Fruit fly (Drosophila melanogaster) whole organism, embryonic: ENCODE results near the gene dgrn.

Experiments used
- Atf6 ChIP-seq: fragments of 200-800 bp; sonication (Bioruptor generic); IDR thresholded peaks from 2 replicates; pipeline ENCODE4 v1.3.6; 2022; ENCODE audit warnings: missing biosample characterization, missing genetic modification characterization
- CG11504 ChIP-seq: fragments of 200-800 bp; sonication (Bioruptor generic); optimal IDR thresholded peaks from 3 replicates; lab custom pipeline; 2019; ENCODE audit warnings: missing biosample characterization, mild to moderate bottlenecking, missing genetic modification characterization, moderate library complexity
- CG11560 ChIP-seq: fragments of 200-800 bp; sonication (Bioruptor generic); IDR thresholded peaks from 3 replicates; pipeline ENCODE4 v1.3.6; 2022; ENCODE audit warnings: missing biosample characterization, missing genetic modification characterization
- CG13296 ChIP-seq: fragments of 200-800 bp; sonication (Bioruptor generic); optimal IDR thresholded peaks from 3 replicates; lab custom pipeline; 2018; ENCODE audit warnings: missing biosample characterization, mild to moderate bottlenecking, missing genetic modification characterization
- CG13894 ChIP-seq: fragments of 200-800 bp; sonication (Bioruptor generic); optimal IDR thresholded peaks from 3 replicates; lab custom pipeline; 2018; ENCODE audit warnings: missing biosample characterization, mild to moderate bottlenecking, missing genetic modification characterization, moderate library complexity
- CG16813 ChIP-seq: fragments of 200-800 bp; sonication (Bioruptor generic); IDR thresholded peaks from 3 replicates; pipeline ENCODE4 v1.3.6; 2022; ENCODE audit warnings: missing biosample characterization, missing genetic modification characterization; ENCODE audit not compliant: partially characterized antibody
- CG17186 ChIP-seq: fragments of 200-800 bp; sonication (Bioruptor generic); optimal IDR thresholded peaks from 3 replicates; lab custom pipeline; 2017; ENCODE audit warnings: missing biosample characterization, missing genetic modification reagents, missing genetic modification characterization
- CG17912 ChIP-seq: fragments of 200-800 bp; sonication (Bioruptor generic); optimal IDR thresholded peaks from 2 replicates; lab custom pipeline; 2018; ENCODE audit warnings: missing biosample characterization, mild to moderate bottlenecking, missing genetic modification characterization
- CG18262 ChIP-seq: fragments of 200-800 bp; optimal IDR thresholded peaks from 3 replicates; lab custom pipeline; 2019; ENCODE audit warnings: missing biosample characterization, mild to moderate bottlenecking, missing genetic modification characterization, moderate library complexity
- CG2199 ChIP-seq: fragments of 200-800 bp; sonication (Bioruptor generic); IDR thresholded peaks from 3 replicates; pipeline ENCODE4 v1.3.6; 2022; ENCODE audit warnings: missing biosample characterization, missing genetic modification characterization
- CG2889 ChIP-seq: fragments of 200-800 bp; sonication (Bioruptor generic); IDR thresholded peaks from 3 replicates; pipeline ENCODE4 v1.3.6; 2022; ENCODE audit warnings: missing biosample characterization, missing genetic modification characterization
- CG32767 ChIP-seq: fragments of 200-800 bp; sonication (Bioruptor generic); IDR thresholded peaks from 2 replicates; pipeline ENCODE4 v1.3.6; 2022; ENCODE audit warnings: missing biosample characterization, missing genetic modification characterization
- CG4360 ChIP-seq: fragments of 200-800 bp; sonication (Bioruptor generic); IDR thresholded peaks from 2 replicates; pipeline ENCODE4 v1.3.6; 2022; ENCODE audit warnings: missing biosample characterization, missing genetic modification characterization
- CoRest ChIP-seq: fragments of 200-800 bp; sonication (Bioruptor generic); optimal IDR thresholded peaks from 3 replicates; lab custom pipeline; 2018; ENCODE audit warnings: missing biosample characterization, mild to moderate bottlenecking, missing genetic modification characterization, moderate library complexity
- Dp ChIP-seq: fragments of 200-800 bp; sonication (Bioruptor generic); optimal IDR thresholded peaks from 2 replicates; lab custom pipeline; 2018; ENCODE audit warnings: missing biosample characterization, mild to moderate bottlenecking, missing genetic modification characterization, moderate library complexity
- Ets65A ChIP-seq: fragments of 200-800 bp; sonication (Bioruptor generic); peaks from one replicate; lab custom pipeline; 2016; ENCODE audit warnings: missing biosample characterization, missing genetic modification characterization
- Fer1 ChIP-seq: fragments of 200-800 bp; sonication (Bioruptor generic); optimal IDR thresholded peaks from 2 replicates; lab custom pipeline; 2017; ENCODE audit warnings: missing biosample characterization, mild to moderate bottlenecking, missing genetic modification characterization
- Gsc ChIP-seq: fragments of 200-800 bp; sonication (Bioruptor generic); IDR thresholded peaks from 2 replicates; pipeline ENCODE4 v1.3.6; 2022; ENCODE audit warnings: missing biosample characterization, missing genetic modification characterization
- HHEX ChIP-seq: fragments of 200-800 bp; sonication (Bioruptor generic); optimal IDR thresholded peaks from 3 replicates; lab custom pipeline; 2017; ENCODE audit warnings: missing biosample characterization, mild to moderate bottlenecking, missing genetic modification characterization, missing genetic modification reagents
- Jarid2 ChIP-seq: fragments of 200-800 bp; sonication (Bioruptor generic); optimal IDR thresholded peaks from 3 replicates; lab custom pipeline; 2017; ENCODE audit warnings: mild to moderate bottlenecking, missing biosample characterization, missing genetic modification reagents, missing genetic modification characterization
- Lpt ChIP-seq: fragments of >200 bp; optimal IDR thresholded peaks from 2 replicates; lab custom pipeline; 2018; ENCODE audit warnings: missing biosample characterization, missing genetic modification characterization
- Myb ChIP-seq: fragments of 200-800 bp; sonication (Bioruptor generic); optimal IDR thresholded peaks from 2 replicates; lab custom pipeline; 2016; ENCODE audit warnings: missing biosample characterization, missing genetic modification characterization
- Pdp1 ChIP-seq, 2 experiments: fragments of 200-800 bp; sonication (Bioruptor generic); optimal IDR thresholded peaks; 3 replicates each; lab custom pipeline; 2016; ENCODE audit warnings: missing biosample characterization in 2 of 2, missing genetic modification characterization in 2 of 2, mild to moderate bottlenecking in 1 of 2, moderate library complexity in 1 of 2
- Trl ChIP-seq, 3 experiments: fragments of >200 bp in 2 of 3; fragments of 200-800 bp in 1 of 3; sonication (Bioruptor generic) in 1 of 3; optimal IDR thresholded peaks; 2 replicates in 1 of 3; 3 replicates in 2 of 3; lab custom pipeline; 2016 to 2017; ENCODE audit warnings: missing biosample characterization in 1 of 3, missing genetic modification characterization in 1 of 3
- bowl ChIP-seq: fragments of 200-800 bp; sonication (Bioruptor generic); IDR thresholded peaks from 2 replicates; pipeline ENCODE4 v1.3.6; 2022; ENCODE audit warnings: missing biosample characterization, missing genetic modification characterization
- chn ChIP-seq: fragments of 200-800 bp; sonication (Bioruptor generic); optimal IDR thresholded peaks from 2 replicates; lab custom pipeline; 2016; ENCODE audit warnings: missing biosample characterization, missing genetic modification characterization
- dpn ChIP-seq, 2 experiments: fragments of 200-800 bp; sonication (Bioruptor generic); optimal IDR thresholded peaks; 3 replicates each; lab custom pipeline; 2016; ENCODE audit warnings: missing biosample characterization in 2 of 2, missing genetic modification characterization in 2 of 2
- eyg ChIP-seq: fragments of 200-800 bp; sonication (Bioruptor generic); optimal IDR thresholded peaks from 3 replicates; lab custom pipeline; 2016; ENCODE audit warnings: missing biosample characterization, missing genetic modification characterization
- hb ChIP-seq: fragments of 200-800 bp; sonication (Bioruptor generic); IDR thresholded peaks from 3 replicates; pipeline ENCODE4 v1.3.6; 2022; ENCODE audit warnings: missing biosample characterization, missing genetic modification characterization; ENCODE audit not compliant: partially characterized antibody
- kay ChIP-seq: fragments of 200-800 bp; sonication (Bioruptor generic); optimal IDR thresholded peaks from 2 replicates; lab custom pipeline; 2016; ENCODE audit warnings: missing biosample characterization, missing genetic modification characterization
- scrt ChIP-seq: fragments of 200-800 bp; sonication (Bioruptor generic); optimal IDR thresholded peaks from 2 replicates; lab custom pipeline; 2018; ENCODE audit warnings: missing biosample characterization, mild to moderate bottlenecking, missing genetic modification characterization, moderate library complexity
- sens ChIP-seq: fragments of 200-800 bp; sonication (Bioruptor generic); peaks from one replicate; lab custom pipeline; 2016; ENCODE audit warnings: missing biosample characterization, missing genetic modification characterization
- sim ChIP-seq: fragments of 200-800 bp; sonication (Bioruptor generic); IDR thresholded peaks from 2 replicates; pipeline ENCODE4 v1.3.6; 2022; ENCODE audit warnings: missing biosample characterization, missing genetic modification characterization
- unc-4 ChIP-seq: fragments of 200-800 bp; sonication (Bioruptor generic); IDR thresholded peaks from 2 replicates; pipeline ENCODE4 v1.3.6; 2022; ENCODE audit warnings: missing biosample characterization, missing genetic modification characterization; ENCODE audit not compliant: partially characterized antibody
- vfl ChIP-seq: fragments of 200-800 bp; sonication (Bioruptor generic); optimal IDR thresholded peaks from 2 replicates; lab custom pipeline; 2016; ENCODE audit warnings: missing biosample characterization, missing genetic modification characterization

dgrn gene

dm6 chr3R:5778731-5779593 is 45.5 kb upstream of the dgrn start, which contains the start of gene jagn (continued):
- TF ChIP-seq chn (GFP tag; lab: Kevin White, UChicago) (peak; percentile 77), Dp (GFP tag; lab: Kevin White, UChicago) (peak; percentile 51), Gsc (GFP tag; lab: Robert Waterston, UW) (no peak), Jarid2 (GFP tag; lab: Kevin White, UChicago) (peak; percentile 53), HHEX (GFP tag; lab: Kevin White, UChicago) (peak; percentile 14), dpn (GFP tag; optimal IDR thresholded peaks at IDR 0.05; lab: Kevin White, UChicago) (peak; percentile 67 to 69), CG13894 (tag; lab: Kevin White, UChicago) (peak; percentile 31), eyg (no peak), CG2199 (GFP tag; lab: Robert Waterston, UW) (peak; percentile 91), kay (no peak), CG4360 (GFP tag; lab: Robert Waterston, UW) (no peak), CG13296 (no peak), Fer1 (GFP tag; lab: Kevin White, UChicago) (peak; percentile 39), CoRest (tag; lab: Kevin White, UChicago) (peak; percentile 82), Myb (GFP tag; lab: Kevin White, UChicago) (peak; percentile 95), bowl (GFP tag; lab: Robert Waterston, UW) (no peak), CG2889 (peak; percentile 4; the same call in 1 of the 3 replicates), sim (GFP tag; lab: Robert Waterston, UW) (no peak), CG17912 (GFP tag; lab: Kevin White, UChicago) (peak; percentile 54), CG11504 (tag; lab: Kevin White, UChicago) (no peak), vfl (GFP tag; lab: Kevin White, UChicago) (peak; percentile 39), CG11560 (tag; lab: Robert Waterston, UW) (0 out of 3 replicates have a peak, but pooled peaks have one; percentile 38), CG32767 (GFP tag; lab: Robert Waterston, UW) (no peak), CG16813 (GFP tag; lab: Robert Waterston, UW) (peak; percentile 100), CG18262 (tag; lab: Kevin White, UChicago) (peak; percentile 49)

DNA sequence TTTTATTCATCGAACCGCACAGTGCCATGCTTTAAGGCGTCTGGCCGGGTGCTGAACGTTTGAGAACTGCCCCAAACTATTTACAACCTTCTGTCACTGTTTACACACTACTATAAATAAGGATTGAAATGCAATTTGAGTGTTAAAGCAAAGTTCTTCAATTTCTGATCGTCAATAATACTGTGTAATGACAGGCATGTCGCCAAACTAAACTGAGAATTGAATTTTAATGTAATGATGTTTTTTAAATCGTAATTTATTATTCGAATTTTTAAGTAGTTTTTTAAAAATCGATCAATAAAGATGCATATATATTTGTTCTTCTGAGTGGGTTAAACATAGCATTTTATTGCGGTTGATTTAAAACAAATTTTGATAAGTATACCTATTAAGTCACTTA is 43.4 kb upstream of the dgrn start, which contains the start of gene CG2082:
CG2082 (minus strand) TSS at position 101 of the 400 bp plus-strand sequence.
- TF ChIP-seq Lpt (GFP tag; lab: Kevin White, UChicago): no peak
- TF ChIP-seq sens (GFP tag; lab: Kevin White, UChicago): peak; percentile 25
- TF ChIP-seq, all 482 proteins: peak for 1

DNA sequence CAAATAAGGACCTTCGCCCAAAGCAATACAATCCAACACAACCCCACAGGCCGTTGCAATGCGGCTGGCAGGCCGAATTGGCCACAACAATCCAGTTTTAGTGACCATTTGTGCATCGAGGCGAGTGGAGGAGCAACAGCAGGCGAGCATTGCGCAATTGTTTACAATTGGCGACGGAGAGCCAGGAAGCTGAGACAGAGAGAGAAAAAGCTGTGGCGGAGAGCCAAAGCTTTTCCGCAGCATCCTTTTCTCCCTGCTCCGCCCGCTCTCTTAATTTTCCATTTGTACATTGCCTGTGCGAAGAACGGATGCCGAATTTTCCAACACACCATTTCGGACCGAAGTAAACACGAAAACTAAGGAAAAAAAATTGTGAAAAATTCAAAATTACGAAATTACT is 43.0 kb upstream of the dgrn start, which contains the start of gene kat-60L1:
kat-60L1 (plus strand) TSS at position 301 of the 400 bp plus-strand sequence.
- peak; percentile 30 for TF ChIP-seq scrt (GFP tag; lab: Kevin White, UChicago)
- TF ChIP-seq Atf6 (GFP tag; lab: Robert Waterston, UW): no peak
- TF ChIP-seq Ets65A (GFP tag; lab: Kevin White, UChicago): peak; percentile 72
- TF ChIP-seq CG17186 (GFP tag; lab: Kevin White, UChicago): no peak
- peak in 1 of 2 experiments; percentile 67 for TF ChIP-seq Pdp1 (GFP tag; optimal IDR thresholded peaks at IDR 0.05; lab: Kevin White, UChicago)
- TF ChIP-seq hb (GFP tag; lab: Robert Waterston, UW): no peak
- peak in 1 of 2 experiments; percentile 34 for TF ChIP-seq Trl (optimal IDR thresholded peaks at IDR 0.05; lab: Kevin White, UChicago)
- TF ChIP-seq Trl (GFP tag; optimal IDR thresholded peaks at IDR 0.05; lab: Kevin White, UChicago): no peak
- TF ChIP-seq unc-4 (GFP tag; lab: Robert Waterston, UW): peak; percentile 14; the same call in 1 of the 2 replicates
